Fruit fly (Drosophila melanogaster): ENCODE measurements around the gene CG10431.

CG10431 gene

dm6 chr2L:18944175-18945012 is 30.1 kb upstream of the CG10431 start:
- TF ChIP-seq CG5204 (GFP tag; optimal IDR thresholded peaks at IDR 0.05), result no peak
- peak; percentile 66 for TF ChIP-seq CG12768 (GFP tag; optimal IDR thresholded peaks at IDR 0.05)
- TF ChIP-seq pad (GFP tag; optimal IDR thresholded peaks at IDR 0.05), result peak; percentile 36
- TF ChIP-seq kay (GFP tag; ENCODE audit: borderline replicate concordance), result no peak
- no peak for TF ChIP-seq cnc (optimal IDR thresholded peaks at IDR 0.05)
- no peak for TF ChIP-seq CG11617 (GFP tag; optimal IDR thresholded peaks at IDR 0.05)
- peak; percentile 23 for TF ChIP-seq toe (GFP tag; optimal IDR thresholded peaks at IDR 0.05)
- no peak for TF ChIP-seq ovo (GFP tag; optimal IDR thresholded peaks at IDR 0.05)
- TF ChIP-seq CG14711 (tag; optimal IDR thresholded peaks at IDR 0.05), result no peak
- TF ChIP-seq CG1620 (GFP tag; optimal IDR thresholded peaks at IDR 0.05), result peak; percentile 21
- TF ChIP-seq cic (GFP tag; optimal IDR thresholded peaks at IDR 0.05), result peak; percentile 50
- no peak for TF ChIP-seq Crg-1 (GFP tag; optimal IDR thresholded peaks at IDR 0.05)
- TF ChIP-seq CG33017 (tag; optimal IDR thresholded peaks at IDR 0.05), result no peak
- TF ChIP-seq bab1 (GFP tag; optimal IDR thresholded peaks at IDR 0.05), result peak; percentile 21
- TF ChIP-seq Mnt (GFP tag; optimal IDR thresholded peaks at IDR 0.05), result no peak
- TF ChIP-seq CG7101 (tag; optimal IDR thresholded peaks at IDR 0.05), result no peak
- no peak for TF ChIP-seq Hr96 (GFP tag; optimal IDR thresholded peaks at IDR 0.05)
- peak; percentile 52 for TF ChIP-seq tj (GFP tag; optimal IDR thresholded peaks at IDR 0.05)
- no peak for TF ChIP-seq CG7045 (GFP tag; optimal IDR thresholded peaks at IDR 0.05)

- no peak for TF ChIP-seq CG12768 (GFP tag; optimal IDR thresholded peaks at IDR 0.05)
- TF ChIP-seq kay (GFP tag; ENCODE audit: borderline replicate concordance), result no peak
- no peak for TF ChIP-seq Mnt (GFP tag; optimal IDR thresholded peaks at IDR 0.05)
- TF ChIP-seq CG7045 (GFP tag; optimal IDR thresholded peaks at IDR 0.05), result no peak
- no peak for TF ChIP-seq ovo (GFP tag; optimal IDR thresholded peaks at IDR 0.05)
- no peak for TF ChIP-seq tj (GFP tag; optimal IDR thresholded peaks at IDR 0.05)
- TF ChIP-seq Hr96 (GFP tag; optimal IDR thresholded peaks at IDR 0.05), result no peak
- TF ChIP-seq CG5204 (GFP tag; optimal IDR thresholded peaks at IDR 0.05), result no peak
- no peak for TF ChIP-seq cic (GFP tag; optimal IDR thresholded peaks at IDR 0.05)
- no peak for TF ChIP-seq Crg-1 (GFP tag; optimal IDR thresholded peaks at IDR 0.05)
- no peak for TF ChIP-seq pad (GFP tag; optimal IDR thresholded peaks at IDR 0.05)
- no peak for TF ChIP-seq Clk (GFP tag; optimal IDR thresholded peaks at IDR 0.05)
- no peak for TF ChIP-seq bab1 (GFP tag; optimal IDR thresholded peaks at IDR 0.05)
- no peak for TF ChIP-seq CG14711 (tag; optimal IDR thresholded peaks at IDR 0.05)
- no peak for TF ChIP-seq CG11617 (GFP tag; optimal IDR thresholded peaks at IDR 0.05)
- TF ChIP-seq CG1620 (GFP tag; optimal IDR thresholded peaks at IDR 0.05), result no peak
- no peak for TF ChIP-seq CG33017 (tag; optimal IDR thresholded peaks at IDR 0.05)
- TF ChIP-seq toe (GFP tag; optimal IDR thresholded peaks at IDR 0.05), result no peak
Observed at dm6 chr2L:18945765-18946552, 28.6 kb upstream of the CG10431 start, which contains the start of gene CG46304. TSS of gene CG46304 (plus strand) at chr2L:18946305.

dm6 chr2L:18946636-18947514 is 27.6 kb upstream of the CG10431 start:
- no peak for TF ChIP-seq CG7101 (tag; optimal IDR thresholded peaks at IDR 0.05)

DNA sequence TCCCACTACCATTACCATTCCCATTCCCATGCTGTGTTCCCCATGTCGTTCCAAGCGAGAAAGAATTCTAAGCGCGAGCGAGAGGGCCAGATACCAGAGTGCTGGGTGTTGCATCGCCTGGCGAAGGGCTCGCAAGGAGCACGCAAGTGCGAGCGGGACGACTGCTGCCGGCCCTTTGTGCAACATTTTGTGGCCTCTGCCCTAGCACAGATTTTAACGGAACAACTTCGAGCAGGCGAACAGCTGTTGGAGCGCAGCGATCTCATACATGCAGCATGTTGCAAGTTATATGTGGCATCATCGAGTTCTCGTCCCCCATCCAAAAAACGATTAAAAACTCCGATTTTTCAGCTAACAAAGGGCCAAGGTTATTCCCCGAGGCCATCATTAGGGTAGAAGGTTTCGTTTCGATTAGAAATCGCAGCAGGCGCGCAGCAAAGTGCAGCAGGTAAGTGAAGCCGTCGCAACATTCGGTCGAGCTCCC is 27.0 kb upstream of the CG10431 start:
- TF ChIP-seq pad (GFP tag; optimal IDR thresholded peaks at IDR 0.05) (peak; percentile 31), Clk (GFP tag; optimal IDR thresholded peaks at IDR 0.05) (no peak), CG33017 (tag; optimal IDR thresholded peaks at IDR 0.05) (no peak), bab1 (GFP tag; optimal IDR thresholded peaks at IDR 0.05) (no peak), CG7045 (GFP tag; optimal IDR thresholded peaks at IDR 0.05) (no peak)

DNA sequence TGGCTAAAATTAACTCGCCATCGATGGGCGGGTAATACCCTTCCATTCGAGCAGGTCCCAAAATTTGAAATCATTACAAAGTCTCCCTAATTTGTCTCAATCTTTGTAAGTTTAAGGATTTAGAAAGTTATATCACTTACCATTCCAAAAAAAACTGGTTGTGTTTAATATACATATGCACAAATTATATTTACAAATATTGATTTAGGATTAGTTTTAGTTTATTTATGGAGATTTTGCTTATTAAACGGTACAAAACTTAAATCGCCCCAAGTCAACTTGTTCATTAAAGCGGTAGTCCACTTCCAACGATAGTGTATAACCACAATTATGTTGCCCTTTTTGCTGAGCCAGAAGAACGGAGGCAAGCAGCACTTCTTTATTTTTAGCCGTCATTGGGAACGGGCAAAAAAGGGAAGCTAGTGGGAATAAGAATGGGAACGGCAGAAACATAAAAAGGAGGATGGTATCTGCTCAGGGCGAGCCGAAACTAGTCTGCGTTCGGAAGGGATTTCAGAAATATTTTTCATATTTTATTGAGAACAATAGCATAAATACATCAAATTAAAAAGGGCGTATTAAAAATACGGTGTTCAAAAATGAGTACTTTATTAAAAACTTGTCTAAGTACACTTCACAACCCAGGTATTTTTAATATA is 26.3 kb upstream of the CG10431 start:
- no peak for TF ChIP-seq CG5204 (GFP tag; optimal IDR thresholded peaks at IDR 0.05)
- TF ChIP-seq CG7045 (GFP tag; optimal IDR thresholded peaks at IDR 0.05), result no peak
- no peak for TF ChIP-seq Crg-1 (GFP tag; optimal IDR thresholded peaks at IDR 0.05)
- peak; percentile 19 for TF ChIP-seq tj (GFP tag; optimal IDR thresholded peaks at IDR 0.05)
- TF ChIP-seq CG7101 (tag; optimal IDR thresholded peaks at IDR 0.05), result peak; percentile 0

All from whole organism, adult.